Worm (Caenorhabditis elegans) whole organism, L3 larva: ENCODE data around the gene cyp-13A6.

ENCODE experiments used
- aly-2 ChIP-seq: fragments of 150-350 bp; optimal IDR thresholded peaks from 2 replicates; lab custom pipeline; 2014; ENCODE audit warnings: missing biosample characterization, missing genetic modification characterization
- ama-1 ChIP-seq: fragments of 150-350 bp; optimal IDR thresholded peaks from 2 replicates; lab custom pipeline; 2018
- nhr-12 ChIP-seq: fragments of 150-350 bp; optimal IDR thresholded peaks from 2 replicates; lab custom pipeline; 2014; ENCODE audit warnings: missing biosample characterization, missing genetic modification characterization
- nhr-28 ChIP-seq: fragments of 150-350 bp; optimal IDR thresholded peaks from 2 replicates; lab custom pipeline; 2014; ENCODE audit warnings: missing biosample characterization, missing genetic modification characterization
- skn-1 ChIP-seq: fragments of 150-350 bp; optimal IDR thresholded peaks from 2 replicates; lab custom pipeline; 2014; ENCODE audit warnings: missing biosample characterization, missing genetic modification characterization
- unc-39 ChIP-seq: sonication (generic microtip); optimal IDR thresholded peaks from 4 replicates; lab custom pipeline; 2017; ENCODE audit warnings: missing biosample characterization, missing genetic modification characterization

ce11 chrII:9841985-9842505 is 39.4 kb upstream of the cyp-13A6 start, which contains the start of gene rnh-1.2:
- TF ChIP-seq unc-39 (tag; lab: Kevin White, UChicago) (no peak), ama-1 (lab: Kevin White, UChicago) (no peak), aly-2 (no peak), nhr-28 (no peak), skn-1 (tag; lab: Kevin White, UChicago) (no peak), nhr-12 (tag; lab: Kevin White, UChicago) (no peak)
